Fruit fly (Drosophila melanogaster): Measurements from ENCODE around the gene beat-VII.

DNA sequence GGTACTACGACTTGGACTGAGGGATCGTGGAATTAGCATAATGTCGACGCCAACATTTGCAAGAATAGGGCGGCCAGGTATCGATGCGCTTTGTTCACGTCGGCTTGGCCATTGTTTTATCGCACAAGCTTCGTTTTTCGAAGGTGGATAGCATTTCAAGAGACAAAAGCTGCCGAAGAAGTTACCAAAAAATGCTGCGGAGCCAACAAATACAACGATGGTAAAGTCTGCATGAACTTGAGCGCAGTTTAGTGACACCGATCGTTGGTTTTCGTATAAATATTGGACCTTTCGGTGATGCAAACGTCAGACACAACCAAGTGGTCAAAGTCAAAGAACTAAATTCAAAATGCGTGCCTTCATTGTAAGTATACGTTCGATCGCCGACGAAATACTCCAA is 62.9 kb downstream of the beat-VII start, which contains the start of gene TwdlM:
- TF ChIP-seq CG11762 (GFP tag; optimal IDR thresholded peaks at IDR 0.05; ENCODE audit: insufficient read depth) (no peak), CG8632 (GFP tag; optimal IDR thresholded peaks at IDR 0.05) (no peak), CG1621 (tag; optimal IDR thresholded peaks at IDR 0.05) (no peak), Eip75B (GFP tag; optimal IDR thresholded peaks at IDR 0.05) (no peak), net (GFP tag; optimal IDR thresholded peaks at IDR 0.05) (no peak), Sox102F (GFP tag; optimal IDR thresholded peaks at IDR 0.05) (no peak), Hr4 (GFP tag; optimal IDR thresholded peaks at IDR 0.05) (no peak), Gug (GFP tag; IDR thresholded peaks at IDR 0.05) (no peak), CG32006 (GFP tag; optimal IDR thresholded peaks at IDR 0.05) (no peak), CG10631 (GFP tag; optimal IDR thresholded peaks at IDR 0.05) (no peak), Blimp-1 (GFP tag; optimal IDR thresholded peaks at IDR 0.05) (no peak), Sox15 (GFP tag; optimal IDR thresholded peaks at IDR 0.05) (no peak), ss (GFP tag; optimal IDR thresholded peaks at IDR 0.05) (no peak), Eip78C (GFP tag) (no peak)

All from whole organism, prepupa.